Worm (Caenorhabditis elegans) whole organism, L1 larva: ENCODE measurements around the gene C31H2.4.

Experiments used
- C04F5.9 ChIP-seq: sonication (generic microtip); optimal IDR thresholded peaks from 2 replicates; lab custom pipeline; 2016; ENCODE audit warnings: missing genetic modification characterization, missing compliant biosample characterization
- alr-1 ChIP-seq: fragments of 200-800 bp; sonication (Bioruptor generic); optimal IDR thresholded peaks from 2 replicates; lab custom pipeline; 2018; ENCODE audit warnings: borderline replicate concordance, mild to moderate bottlenecking, missing genetic modification characterization, missing compliant biosample characterization
- blmp-1 ChIP-seq: fragments of 150-350 bp; optimal IDR thresholded peaks from 2 replicates; lab custom pipeline; 2014; ENCODE audit warnings: missing biosample characterization, missing genetic modification characterization
- egl-27 ChIP-seq, 2 experiments: fragments of 150-350 bp in 1 of 2; sonication (generic microtip); optimal IDR thresholded peaks; 3 replicates each; lab custom pipeline; 2017 to 2018; ENCODE audit warnings: missing biosample characterization in 2 of 2, missing genetic modification characterization in 2 of 2, missing genetic modification reagents in 2 of 2
- elt-2 ChIP-seq: sonication (generic microtip); optimal IDR thresholded peaks from 2 replicates; lab custom pipeline; 2016; ENCODE audit warnings: missing genetic modification characterization, mild to moderate bottlenecking, inconsistent platforms, missing compliant biosample characterization, missing genetic modification reagents
- fkh-10 ChIP-seq: sonication (generic microtip); optimal IDR thresholded peaks from 2 replicates; lab custom pipeline; 2017; ENCODE audit warnings: missing biosample characterization, missing genetic modification reagents, missing genetic modification characterization
- lin-15B ChIP-seq: fragments of 150-350 bp; sonication (generic microtip); optimal IDR thresholded peaks from 3 replicates; lab custom pipeline; 2014; ENCODE audit warnings: missing biosample characterization, missing genetic modification characterization
- lsy-2 ChIP-seq, 2 experiments: fragments of 150-350 bp; optimal IDR thresholded peaks; 2 replicates each; lab custom pipeline; 2014; ENCODE audit warnings: missing biosample characterization in 2 of 2, missing genetic modification characterization in 2 of 2
- nhr-77 ChIP-seq: fragments of 150-350 bp; optimal IDR thresholded peaks from 2 replicates; lab custom pipeline; 2014; ENCODE audit warnings: missing biosample characterization, missing genetic modification characterization
- snu-23 ChIP-seq: sonication (generic microtip); optimal IDR thresholded peaks from 2 replicates; lab custom pipeline; 2016; ENCODE audit warnings: missing genetic modification characterization, missing compliant biosample characterization
- unc-62 ChIP-seq: fragments of 150-350 bp; optimal IDR thresholded peaks from 2 replicates; lab custom pipeline; 2014; ENCODE audit warnings: missing biosample characterization, missing genetic modification reagents, missing genetic modification characterization
- unc-98 ChIP-seq: fragments of 200-800 bp; sonication (Bioruptor generic); IDR thresholded peaks from 2 replicates; pipeline ENCODE4 v1.3.6; 2022; ENCODE audit warnings: missing genetic modification characterization, missing compliant biosample characterization

- TF ChIP-seq elt-2 (tag; lab: Kevin White, UChicago): no peak
- TF ChIP-seq snu-23 (GFP tag; lab: Kevin White, UChicago): no peak
- no peak for TF ChIP-seq C04F5.9 (tag; lab: Kevin White, UChicago)
- no peak for TF ChIP-seq unc-98
- TF ChIP-seq unc-62 (GFP tag; lab: Kevin White, UChicago): no peak
- TF ChIP-seq fkh-10: no peak
- no peak for TF ChIP-seq lsy-2 (tag; optimal IDR thresholded peaks at IDR 0.05; lab: Kevin White, UChicago)
- TF ChIP-seq blmp-1: no peak
- TF ChIP-seq egl-27 (tag; optimal IDR thresholded peaks at IDR 0.05; lab: Kevin White, UChicago): no peak
- TF ChIP-seq nhr-77 (tag; lab: Kevin White, UChicago): no peak
- no peak for TF ChIP-seq alr-1 (tag; lab: Kevin White, UChicago)
- no peak for TF ChIP-seq lin-15B (tag; lab: Kevin White, UChicago)
Measured at ce11 chrX:5183931-5184330, 24.5 kb upstream of the C31H2.4 start, which contains the start of gene T03G11.9.
